Worm (Caenorhabditis elegans) whole organism, L4 larva: ENCODE results near the gene ttr-14.

Experiments used
- F10B5.3 ChIP-seq: sonication (generic microtip); optimal IDR thresholded peaks from 2 replicates; lab custom pipeline; 2016; ENCODE audit warnings: mild to moderate bottlenecking, missing genetic modification characterization, missing compliant biosample characterization
- F44E2.7 ChIP-seq: fragments of 200-800 bp; sonication (Bioruptor generic); IDR thresholded peaks from 2 replicates; pipeline ENCODE4 v2.1.2; 2022; ENCODE audit warnings: missing genetic modification characterization, missing compliant biosample characterization
- T20F7.1 ChIP-seq: fragments of 200-800 bp; sonication (Bioruptor generic); optimal IDR thresholded peaks from 2 replicates; lab custom pipeline; 2018; ENCODE audit warnings: mild to moderate bottlenecking, missing genetic modification characterization, missing compliant biosample characterization
- T26A8.4 ChIP-seq: fragments of 200-800 bp; sonication (Bioruptor generic); IDR thresholded peaks from 2 replicates; pipeline ENCODE4 v1.3.6; 2022; ENCODE audit warnings: missing genetic modification characterization, missing compliant biosample characterization
- Y105C5A.15 ChIP-seq: fragments of 200-800 bp; sonication (Bioruptor generic); IDR thresholded peaks from 2 replicates; pipeline ENCODE4 v1.3.6; 2022; ENCODE audit warnings: missing genetic modification characterization, missing compliant biosample characterization
- Y5F2A.4 ChIP-seq: fragments of 200-800 bp; sonication (Bioruptor generic); optimal IDR thresholded peaks from 2 replicates; lab custom pipeline; 2018; ENCODE audit warnings: mild to moderate bottlenecking, missing genetic modification characterization, missing compliant biosample characterization
- ZK546.5 ChIP-seq, 2 experiments: sonication (generic microtip); optimal IDR thresholded peaks; 2 replicates each; lab custom pipeline; 2017; ENCODE audit warnings: missing biosample characterization in 2 of 2, missing genetic modification characterization in 2 of 2
- aha-1 ChIP-seq: fragments of 150-350 bp; peaks from one replicate; lab custom pipeline; 2014; ENCODE audit warnings: missing biosample characterization, missing genetic modification characterization
- ama-1 ChIP-seq: fragments of 150-350 bp; optimal IDR thresholded peaks from 2 replicates; lab custom pipeline; 2014; ENCODE audit warnings: inconsistent platforms, mixed read lengths
- arid-1 ChIP-seq: fragments of 200-800 bp; sonication (Bioruptor generic); conservative IDR thresholded peaks from 2 replicates; pipeline ENCODE4 v1.3.6; 2022; ENCODE audit warnings: missing genetic modification reagents, missing genetic modification characterization, missing compliant biosample characterization
- ceh-28 ChIP-seq: fragments of 150-350 bp; optimal IDR thresholded peaks from 2 replicates; lab custom pipeline; 2014; ENCODE audit warnings: missing biosample characterization, missing genetic modification reagents, missing genetic modification characterization
- ceh-32 ChIP-seq: sonication (generic microtip); optimal IDR thresholded peaks from 2 replicates; lab custom pipeline; 2016; ENCODE audit warnings: mild to moderate bottlenecking, missing genetic modification characterization, missing compliant biosample characterization; ENCODE audit not compliant: poor library complexity
- ceh-44 ChIP-seq: fragments of 200-800 bp; sonication (Bioruptor generic); IDR thresholded peaks from 2 replicates; pipeline ENCODE4 v1.3.6; 2022; ENCODE audit warnings: missing genetic modification reagents, missing genetic modification characterization, missing compliant biosample characterization
- ces-1 ChIP-seq: fragments of 150-350 bp; sonication (generic microtip); optimal IDR thresholded peaks from 4 replicates; lab custom pipeline; 2014; ENCODE audit warnings: missing biosample characterization, missing genetic modification reagents, missing genetic modification characterization
- cey-2 ChIP-seq: sonication (generic microtip); optimal IDR thresholded peaks from 3 replicates; lab custom pipeline; 2017; ENCODE audit warnings: missing genetic modification characterization, mild to moderate bottlenecking, missing compliant biosample characterization, antibody characterized with exemption, borderline replicate concordance; ENCODE audit not compliant: insufficient read depth
- ctbp-1 ChIP-seq: fragments of 200-800 bp; sonication (Bioruptor generic); IDR thresholded peaks from 2 replicates; pipeline ENCODE4 v1.3.6; 2022; ENCODE audit warnings: missing genetic modification reagents, missing genetic modification characterization, missing compliant biosample characterization
- daf-16 ChIP-seq, 3 experiments: sonication (generic microtip); optimal IDR thresholded peaks; 2 replicates each; lab custom pipeline; 2016 to 2017; ENCODE audit warnings: missing genetic modification characterization in 3 of 3, missing genetic modification reagents in 3 of 3, mild to moderate bottlenecking in 2 of 3, missing compliant biosample characterization in 2 of 3, missing biosample characterization in 1 of 3, moderate library complexity in 1 of 3
- daf-19 ChIP-seq: fragments of 200-800 bp; sonication (Bioruptor generic); conservative IDR thresholded peaks from 2 replicates; pipeline ENCODE4 v1.3.6; 2022; ENCODE audit warnings: missing genetic modification characterization, missing compliant biosample characterization
- daf-8 ChIP-seq: fragments of 200-800 bp; sonication (Bioruptor generic); IDR thresholded peaks from 2 replicates; pipeline ENCODE4 v1.3.6; 2022; ENCODE audit warnings: missing genetic modification characterization, missing compliant biosample characterization
- dmd-6 ChIP-seq: fragments of 200-800 bp; sonication (Bioruptor generic); IDR thresholded peaks from 2 replicates; pipeline ENCODE4 v1.3.6; 2022; ENCODE audit warnings: missing genetic modification reagents, missing genetic modification characterization, missing compliant biosample characterization
- dmd-9 ChIP-seq: fragments of 200-800 bp; sonication (Bioruptor generic); IDR thresholded peaks from 2 replicates; pipeline ENCODE4 v1.3.6; 2022; ENCODE audit warnings: missing genetic modification reagents, missing genetic modification characterization, missing compliant biosample characterization
- dpl-1 ChIP-seq: fragments of 150-350 bp; optimal IDR thresholded peaks from 2 replicates; lab custom pipeline; 2014; ENCODE audit warnings: missing biosample characterization, missing genetic modification reagents, missing genetic modification characterization
- duxl-1 ChIP-seq: sonication (generic microtip); optimal IDR thresholded peaks from 2 replicates; lab custom pipeline; 2016; ENCODE audit warnings: mild to moderate bottlenecking, missing genetic modification characterization, moderate library complexity, missing compliant biosample characterization; ENCODE audit not compliant: poor library complexity
- egl-27 ChIP-seq: sonication (generic microtip); optimal IDR thresholded peaks from 3 replicates; lab custom pipeline; 2017; ENCODE audit warnings: missing biosample characterization, missing genetic modification reagents, missing genetic modification characterization
- egl-43 ChIP-seq: fragments of 200-800 bp; sonication (Bioruptor generic); IDR thresholded peaks from 2 replicates; pipeline ENCODE4 v1.3.6; 2022; ENCODE audit warnings: missing genetic modification reagents, missing genetic modification characterization, missing compliant biosample characterization
- fkh-10 ChIP-seq: fragments of 150-350 bp; optimal IDR thresholded peaks from 2 replicates; lab custom pipeline; 2014; ENCODE audit warnings: missing biosample characterization, missing genetic modification reagents, missing genetic modification characterization
- fos-1 ChIP-seq: fragments of 150-350 bp; optimal IDR thresholded peaks from 2 replicates; lab custom pipeline; 2014; ENCODE audit warnings: missing biosample characterization, missing genetic modification characterization
- gei-8 ChIP-seq: fragments of 200-800 bp; sonication (Bioruptor generic); optimal IDR thresholded peaks from 2 replicates; lab custom pipeline; 2018; ENCODE audit warnings: mild to moderate bottlenecking, missing genetic modification characterization, missing compliant biosample characterization
- hlh-30 ChIP-seq: sonication (generic microtip); optimal IDR thresholded peaks from 2 replicates; lab custom pipeline; 2017; ENCODE audit warnings: antibody characterized with exemption, mild to moderate bottlenecking, missing genetic modification characterization, missing compliant biosample characterization; ENCODE audit not compliant: insufficient read depth
- jun-1 ChIP-seq: fragments of 150-350 bp; optimal IDR thresholded peaks from 2 replicates; lab custom pipeline; 2014; ENCODE audit warnings: missing biosample characterization, missing genetic modification reagents, missing genetic modification characterization
- lim-7 ChIP-seq: fragments of 200-800 bp; sonication (Bioruptor generic); IDR thresholded peaks from 2 replicates; pipeline ENCODE4 v1.3.6; 2022; ENCODE audit warnings: missing genetic modification characterization, missing compliant biosample characterization
- lin-15B ChIP-seq: fragments of 150-350 bp; sonication (generic microtip); optimal IDR thresholded peaks from 3 replicates; lab custom pipeline; 2014; ENCODE audit warnings: missing biosample characterization, missing genetic modification characterization
- lin-29 ChIP-seq: fragments of 200-800 bp; sonication (Bioruptor generic); IDR thresholded peaks from 2 replicates; pipeline ENCODE4 v1.3.6; 2022; ENCODE audit warnings: missing genetic modification reagents, missing genetic modification characterization, missing compliant biosample characterization
- nhr-102 ChIP-seq: sonication (generic microtip); optimal IDR thresholded peaks from 2 replicates; lab custom pipeline; 2016; ENCODE audit warnings: mild to moderate bottlenecking, missing genetic modification characterization, moderate library complexity, missing compliant biosample characterization
- nhr-11 ChIP-seq: fragments of 150-350 bp; optimal IDR thresholded peaks from 2 replicates; lab custom pipeline; 2014; ENCODE audit warnings: missing biosample characterization, missing genetic modification characterization
- nhr-111 ChIP-seq: fragments of 200-800 bp; sonication (Bioruptor generic); optimal IDR thresholded peaks from 2 replicates; lab custom pipeline; 2018; ENCODE audit warnings: mild to moderate bottlenecking, missing genetic modification characterization, missing compliant biosample characterization
- nhr-237 ChIP-seq: sonication (generic microtip); optimal IDR thresholded peaks from 2 replicates; lab custom pipeline; 2017; ENCODE audit warnings: missing biosample characterization, missing genetic modification characterization
- nhr-25 ChIP-seq: sonication (generic microtip); optimal IDR thresholded peaks from 2 replicates; lab custom pipeline; 2017; ENCODE audit warnings: missing genetic modification characterization, mild to moderate bottlenecking, missing compliant biosample characterization, antibody characterized with exemption, moderate library complexity, borderline replicate concordance; ENCODE audit not compliant: insufficient read depth
- nhr-41 ChIP-seq: fragments of 200-800 bp; sonication (Bioruptor generic); IDR thresholded peaks from 2 replicates; pipeline ENCODE4 v1.3.6; 2022; ENCODE audit warnings: missing genetic modification reagents, missing genetic modification characterization, missing compliant biosample characterization
- nhr-42 ChIP-seq: fragments of 200-800 bp; sonication (Bioruptor generic); IDR thresholded peaks from 2 replicates; pipeline ENCODE4 v1.3.6; 2022; ENCODE audit warnings: missing genetic modification characterization, missing compliant biosample characterization
- php-3 ChIP-seq: fragments of 200-800 bp; sonication (Bioruptor generic); IDR thresholded peaks from 2 replicates; pipeline ENCODE4 v1.3.6; 2022; ENCODE audit warnings: missing genetic modification reagents, missing genetic modification characterization, missing compliant biosample characterization
- pqm-1 ChIP-seq: sonication (generic microtip); optimal IDR thresholded peaks from 2 replicates; lab custom pipeline; 2017; ENCODE audit warnings: missing biosample characterization, missing genetic modification characterization
- saeg-2 ChIP-seq: fragments of 200-800 bp; sonication (Bioruptor generic); IDR thresholded peaks from 2 replicates; pipeline ENCODE4 v1.3.6; 2022; ENCODE audit warnings: missing genetic modification reagents, missing genetic modification characterization, missing compliant biosample characterization
- skn-1 ChIP-seq: fragments of 150-350 bp; optimal IDR thresholded peaks from 2 replicates; lab custom pipeline; 2014; ENCODE audit warnings: missing biosample characterization, missing genetic modification characterization
- snpc-1.2 ChIP-seq: fragments of 200-800 bp; sonication (Bioruptor generic); IDR thresholded peaks from 2 replicates; pipeline ENCODE4 v1.3.6; 2022; ENCODE audit warnings: missing genetic modification reagents, missing genetic modification characterization, missing compliant biosample characterization
- spr-3 ChIP-seq: fragments of 200-800 bp; sonication (Bioruptor generic); optimal IDR thresholded peaks from 2 replicates; lab custom pipeline; 2018; ENCODE audit warnings: mild to moderate bottlenecking, missing genetic modification characterization, missing compliant biosample characterization
- tra-1 ChIP-seq: fragments of 200-800 bp; sonication (Bioruptor generic); IDR thresholded peaks from 2 replicates; pipeline ENCODE4 v1.3.6; 2022; ENCODE audit warnings: missing genetic modification reagents, missing genetic modification characterization, missing compliant biosample characterization
- unc-130 ChIP-seq: sonication (generic microtip); optimal IDR thresholded peaks from 2 replicates; lab custom pipeline; 2016; ENCODE audit warnings: missing genetic modification reagents, missing genetic modification characterization, missing compliant biosample characterization
- unc-39 ChIP-seq: sonication (generic microtip); optimal IDR thresholded peaks from 2 replicates; lab custom pipeline; 2017; ENCODE audit warnings: missing biosample characterization, missing genetic modification characterization
- vab-7 ChIP-seq: fragments of 200-800 bp; sonication (Bioruptor generic); IDR thresholded peaks from 2 replicates; pipeline ENCODE4 v1.3.6; 2022; ENCODE audit warnings: missing genetic modification reagents, missing genetic modification characterization, missing compliant biosample characterization
- ztf-7 ChIP-seq: fragments of 150-350 bp; optimal IDR thresholded peaks from 2 replicates; lab custom pipeline; 2014; ENCODE audit warnings: missing biosample characterization, missing genetic modification characterization

Gene ttr-14

DNA sequence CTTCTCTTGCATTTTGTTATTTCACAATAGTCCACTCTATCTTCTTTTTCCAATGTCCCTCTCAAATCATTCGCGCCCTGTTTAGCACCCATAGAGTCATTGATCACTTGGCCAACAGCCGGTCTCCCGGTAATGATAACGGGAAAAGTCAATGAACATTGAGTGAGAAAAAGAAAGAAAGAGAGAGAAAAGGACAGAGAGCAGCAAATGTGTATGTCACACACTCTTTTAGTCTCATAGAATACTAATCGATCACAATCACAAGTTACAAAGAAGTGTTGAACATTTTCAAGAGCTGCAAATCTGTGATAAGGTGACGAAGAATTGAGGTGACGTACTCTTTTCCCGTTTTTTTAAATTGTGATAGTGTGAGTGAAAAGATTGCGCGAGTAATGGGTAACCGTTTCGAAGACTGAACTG is 15.1 kb upstream of the ttr-14 start (continued):
- peak; percentile 47 for TF ChIP-seq T26A8.4
- TF ChIP-seq ceh-28 (tag; lab: Kevin White, UChicago): peak; percentile 57
- TF ChIP-seq egl-43 (GFP tag; lab: Robert Waterston, UW): no peak
- TF ChIP-seq php-3 (GFP tag; lab: Robert Waterston, UW): peak; percentile 53
- no peak for TF ChIP-seq fkh-10 (GFP tag; lab: Kevin White, UChicago)
- TF ChIP-seq ceh-44 (GFP tag; lab: Robert Waterston, UW): no peak
- 0 out of 2 replicates have a peak, but pooled peaks have one; percentile 9 for TF ChIP-seq ctbp-1 (GFP tag; lab: Robert Waterston, UW)
- no peak for TF ChIP-seq spr-3
- TF ChIP-seq daf-16 (GFP tag; optimal IDR thresholded peaks at IDR 0.05; lab: Kevin White, UChicago): peak; percentile 26 to 47
- TF ChIP-seq daf-16 (tag; optimal IDR thresholded peaks at IDR 0.05; lab: Kevin White, UChicago): peak; percentile 88
- no peak for TF ChIP-seq unc-130 (GFP tag; lab: Kevin White, UChicago)
- TF ChIP-seq saeg-2 (GFP tag; lab: Robert Waterston, UW): no peak
- TF ChIP-seq fos-1: peak; percentile 24
- TF ChIP-seq nhr-237 (tag; lab: Kevin White, UChicago): no peak
- no peak for TF ChIP-seq skn-1 (tag; lab: Kevin White, UChicago)
- TF ChIP-seq F44E2.7: no peak
- no peak for TF ChIP-seq F10B5.3
- peak; percentile 78; the same call in 1 of the 2 replicates for TF ChIP-seq tra-1 (GFP tag; lab: Robert Waterston, UW)
- TF ChIP-seq nhr-111 (GFP tag; lab: Kevin White, UChicago): no peak
- no peak for TF ChIP-seq snpc-1.2 (GFP tag; lab: Robert Waterston, UW)
- no peak for TF ChIP-seq nhr-41 (GFP tag; lab: Robert Waterston, UW)
- TF ChIP-seq pqm-1: peak; percentile 94
- no peak for TF ChIP-seq ztf-7
- no peak for TF ChIP-seq cey-2
- no peak for TF ChIP-seq Y5F2A.4 (GFP tag; lab: Kevin White, UChicago)
- no peak for TF ChIP-seq jun-1 (tag; lab: Kevin White, UChicago)
- TF ChIP-seq nhr-25: peak; percentile 57
- no peak for TF ChIP-seq duxl-1
- peak; percentile 48 for TF ChIP-seq gei-8 (GFP tag; lab: Kevin White, UChicago)
- TF ChIP-seq ceh-32: no peak
- TF ChIP-seq T20F7.1: peak; percentile 31
- TF ChIP-seq ama-1 (lab: Kevin White, UChicago): peak; percentile 12
- TF ChIP-seq Y105C5A.15 (GFP tag; lab: Robert Waterston, UW): no peak
- TF ChIP-seq daf-19 (GFP tag; lab: Robert Waterston, UW): no peak
- TF ChIP-seq daf-8: no peak
- TF ChIP-seq nhr-11 (tag; lab: Kevin White, UChicago): peak; percentile 74
- no peak for TF ChIP-seq lin-29 (GFP tag; lab: Robert Waterston, UW)
- TF ChIP-seq lim-7 (GFP tag; lab: Robert Waterston, UW): no peak
- TF ChIP-seq unc-39 (tag; lab: Kevin White, UChicago): no peak
- TF ChIP-seq hlh-30 (tag; lab: Kevin White, UChicago): peak; percentile 90
- no peak for TF ChIP-seq dpl-1
- TF ChIP-seq nhr-102 (tag; lab: Kevin White, UChicago): peak; percentile 48
- no peak for TF ChIP-seq arid-1
- TF ChIP-seq vab-7: no peak
- peak; percentile 90 for TF ChIP-seq dmd-6 (GFP tag; lab: Robert Waterston, UW)
- no peak for TF ChIP-seq egl-27
- no peak for TF ChIP-seq lin-15B (tag; lab: Kevin White, UChicago)
- no peak for TF ChIP-seq ces-1 (GFP tag; lab: Kevin White, UChicago)
- no peak for TF ChIP-seq ZK546.5 (tag; optimal IDR thresholded peaks at IDR 0.05; lab: Kevin White, UChicago)
- TF ChIP-seq aha-1: no peak
- no peak for TF ChIP-seq dmd-9 (GFP tag; lab: Robert Waterston, UW)
- TF ChIP-seq nhr-42 (GFP tag; lab: Robert Waterston, UW): no peak
